Fruit fly (Drosophila melanogaster) whole organism, embryonic: ENCODE measurements around the gene CG33268.
A peak's percentile ranks its signal among the peaks of the same experiment; 100 is the strongest.

ENCODE experiments used
- Atf-2 ChIP-seq: fragments of 200-800 bp; sonication (Bioruptor generic); optimal IDR thresholded peaks from 2 replicates; lab custom pipeline; 2016; ENCODE audit warnings: missing biosample characterization, missing genetic modification characterization
- CG10462 ChIP-seq: fragments of 200-800 bp; sonication (Bioruptor generic); optimal IDR thresholded peaks from 2 replicates; lab custom pipeline; 2016; ENCODE audit warnings: missing biosample characterization, missing genetic modification characterization
- CG11723 ChIP-seq: fragments of 200-800 bp; sonication (Bioruptor generic); optimal IDR thresholded peaks from 2 replicates; lab custom pipeline; 2017; ENCODE audit warnings: missing biosample characterization, mild to moderate bottlenecking, missing genetic modification characterization
- CG13123 ChIP-seq: fragments of 200-800 bp; sonication (Bioruptor generic); optimal IDR thresholded peaks from 2 replicates; lab custom pipeline; 2016; ENCODE audit warnings: missing biosample characterization, missing genetic modification characterization
- CG13287 ChIP-seq: fragments of 200-800 bp; sonication (Bioruptor generic); IDR thresholded peaks from 2 replicates; pipeline ENCODE4 v1.3.6; 2022; ENCODE audit warnings: missing biosample characterization, missing genetic modification characterization; ENCODE audit not compliant: partially characterized antibody
- CG18476 ChIP-seq: fragments of 200-800 bp; sonication (Bioruptor generic); optimal IDR thresholded peaks from 2 replicates; lab custom pipeline; 2016; ENCODE audit warnings: missing biosample characterization, mild to moderate bottlenecking, missing genetic modification characterization
- CG30403 ChIP-seq: fragments of 200-800 bp; sonication (Bioruptor generic); optimal IDR thresholded peaks from 3 replicates; lab custom pipeline; 2016; ENCODE audit warnings: missing biosample characterization, missing genetic modification characterization
- CG3281 ChIP-seq: fragments of 200-800 bp; sonication (Bioruptor generic); optimal IDR thresholded peaks from 3 replicates; lab custom pipeline; 2017; ENCODE audit warnings: missing biosample characterization, mild to moderate bottlenecking, missing genetic modification characterization
- CG34422 ChIP-seq: fragments of 200-800 bp; sonication (Bioruptor generic); IDR thresholded peaks from 3 replicates; pipeline ENCODE4 v1.3.6; 2022; ENCODE audit warnings: missing biosample characterization, missing genetic modification characterization
- CG4820 ChIP-seq: fragments of 200-800 bp; sonication (Bioruptor generic); optimal IDR thresholded peaks from 3 replicates; lab custom pipeline; 2016; ENCODE audit warnings: missing biosample characterization, missing genetic modification characterization
- CG7372 ChIP-seq: fragments of 200-800 bp; sonication (Bioruptor generic); IDR thresholded peaks from 2 replicates; pipeline ENCODE4 v1.3.6; 2022; ENCODE audit warnings: missing biosample characterization, missing genetic modification characterization
- CG7963 ChIP-seq: fragments of 200-800 bp; sonication (Bioruptor generic); IDR thresholded peaks from 3 replicates; pipeline ENCODE4 v1.3.6; 2022; ENCODE audit warnings: missing biosample characterization, missing genetic modification characterization; ENCODE audit not compliant: partially characterized antibody
- CG8478 ChIP-seq: fragments of >200 bp; optimal IDR thresholded peaks from 2 replicates; lab custom pipeline; 2018
- CrebB ChIP-seq: fragments of 200-800 bp; sonication (Bioruptor generic); optimal IDR thresholded peaks from 3 replicates; lab custom pipeline; 2018; ENCODE audit warnings: missing biosample characterization, mild to moderate bottlenecking, missing genetic modification characterization
- D ChIP-seq, 2 experiments: fragments of 200-800 bp in 1 of 2; fragments of >200 bp in 1 of 2; sonication (Bioruptor generic) in 1 of 2; optimal IDR thresholded peaks; 2 replicates in 1 of 2; 3 replicates in 1 of 2; lab custom pipeline; 2017; ENCODE audit warnings: mild to moderate bottlenecking in 1 of 2, missing biosample characterization in 1 of 2, missing genetic modification characterization in 1 of 2, missing genetic modification reagents in 1 of 2
- Dp ChIP-seq: fragments of 200-800 bp; sonication (Bioruptor generic); optimal IDR thresholded peaks from 2 replicates; lab custom pipeline; 2018; ENCODE audit warnings: missing biosample characterization, mild to moderate bottlenecking, missing genetic modification characterization, moderate library complexity
- E2f2 ChIP-seq: fragments of 200-800 bp; sonication (Bioruptor generic); IDR thresholded peaks from 2 replicates; pipeline ENCODE4 v1.3.6; 2022; ENCODE audit warnings: missing biosample characterization, missing genetic modification characterization
- Fer1 ChIP-seq: fragments of 200-800 bp; sonication (Bioruptor generic); optimal IDR thresholded peaks from 2 replicates; lab custom pipeline; 2017; ENCODE audit warnings: missing biosample characterization, mild to moderate bottlenecking, missing genetic modification characterization
- Fer3 ChIP-seq: fragments of 200-800 bp; sonication (Bioruptor generic); optimal IDR thresholded peaks from 2 replicates; lab custom pipeline; 2018; ENCODE audit warnings: missing biosample characterization, mild to moderate bottlenecking, missing genetic modification characterization, moderate library complexity
- Gug ChIP-seq: fragments of 200-800 bp; sonication (Bioruptor generic); IDR thresholded peaks from 4 replicates; pipeline ENCODE4 v1.3.6; 2022; ENCODE audit warnings: missing biosample characterization, missing genetic modification characterization
- Hmr ChIP-seq: fragments of 200-800 bp; sonication (Bioruptor generic); optimal IDR thresholded peaks from 3 replicates; lab custom pipeline; 2017; ENCODE audit warnings: mild to moderate bottlenecking, missing biosample characterization, missing genetic modification reagents, missing genetic modification characterization
- Hsf ChIP-seq: fragments of 200-800 bp; sonication (Bioruptor generic); optimal IDR thresholded peaks from 3 replicates; lab custom pipeline; 2016; ENCODE audit warnings: missing biosample characterization, missing genetic modification characterization
- Lim3 ChIP-seq: fragments of 200-800 bp; sonication (Bioruptor generic); IDR thresholded peaks from 2 replicates; pipeline ENCODE4 v1.3.6; 2022; ENCODE audit warnings: missing biosample characterization, missing genetic modification characterization
- Med ChIP-seq: fragments of 200-800 bp; sonication (Bioruptor generic); peaks from one replicate; lab custom pipeline; 2016; ENCODE audit warnings: missing biosample characterization, missing genetic modification characterization, mild to moderate bottlenecking, inconsistent platforms, moderate library complexity
- Oaz ChIP-seq: fragments of 200-800 bp; sonication (Bioruptor generic); IDR thresholded peaks from 2 replicates; pipeline ENCODE4 v1.3.6; 2022; ENCODE audit warnings: missing biosample characterization, missing genetic modification characterization
- Ptx1 ChIP-seq: fragments of 200-800 bp; sonication (Bioruptor generic); IDR thresholded peaks from 2 replicates; pipeline ENCODE4 v1.3.6; 2022; ENCODE audit warnings: missing biosample characterization, missing genetic modification characterization
- Rx ChIP-seq: fragments of 200-800 bp; sonication (Bioruptor generic); IDR thresholded peaks from 2 replicates; pipeline ENCODE4 v1.3.6; 2022; ENCODE audit warnings: missing biosample characterization, missing genetic modification characterization
- Side ChIP-seq: fragments of 200-800 bp; sonication (Bioruptor generic); optimal IDR thresholded peaks from 2 replicates; lab custom pipeline; 2016; ENCODE audit warnings: missing biosample characterization, missing genetic modification characterization
- Taf1 ChIP-seq: fragments of 200-800 bp; sonication (Bioruptor generic); IDR thresholded peaks from 2 replicates; pipeline ENCODE4 v1.3.6; 2022; ENCODE audit warnings: missing biosample characterization, missing genetic modification characterization
- ab ChIP-seq: fragments of 200-800 bp; sonication (Bioruptor generic); optimal IDR thresholded peaks from 2 replicates; lab custom pipeline; 2016; ENCODE audit warnings: missing biosample characterization, missing genetic modification characterization
- abd-A ChIP-seq: fragments of 200-800 bp; sonication (Bioruptor generic); optimal IDR thresholded peaks from 3 replicates; lab custom pipeline; 2019; ENCODE audit warnings: missing biosample characterization, mild to moderate bottlenecking, missing genetic modification characterization, moderate library complexity
- bowl ChIP-seq: fragments of 200-800 bp; sonication (Bioruptor generic); IDR thresholded peaks from 2 replicates; pipeline ENCODE4 v1.3.6; 2022; ENCODE audit warnings: missing biosample characterization, missing genetic modification characterization
- bsh ChIP-seq, 2 experiments: fragments of 200-800 bp; sonication (Bioruptor generic); optimal IDR thresholded peaks; 2 replicates each; lab custom pipeline; 2017 to 2018; ENCODE audit warnings: mild to moderate bottlenecking in 2 of 2, missing biosample characterization in 2 of 2, missing genetic modification characterization in 2 of 2, moderate library complexity in 1 of 2
- chn ChIP-seq: fragments of 200-800 bp; sonication (Bioruptor generic); optimal IDR thresholded peaks from 2 replicates; lab custom pipeline; 2016; ENCODE audit warnings: missing biosample characterization, missing genetic modification characterization
- ci ChIP-seq: fragments of 200-800 bp; sonication (Bioruptor generic); IDR thresholded peaks from 3 replicates; pipeline ENCODE4 v1.3.6; 2022; ENCODE audit warnings: missing biosample characterization, missing genetic modification characterization
- da ChIP-seq: fragments of 200-800 bp; sonication (Bioruptor generic); optimal IDR thresholded peaks from 2 replicates; lab custom pipeline; 2016; ENCODE audit warnings: missing biosample characterization, missing genetic modification characterization
- emc ChIP-seq: fragments of 200-800 bp; sonication (Bioruptor generic); optimal IDR thresholded peaks from 2 replicates; lab custom pipeline; 2016; ENCODE audit warnings: missing biosample characterization, missing genetic modification characterization
- ems ChIP-seq: fragments of 200-800 bp; sonication (Bioruptor generic); optimal IDR thresholded peaks from 3 replicates; lab custom pipeline; 2016; ENCODE audit warnings: missing biosample characterization, missing genetic modification characterization
- gce ChIP-seq: fragments of 200-800 bp; sonication (Bioruptor generic); IDR thresholded peaks from 3 replicates; pipeline ENCODE4 v1.3.6; 2022; ENCODE audit warnings: missing biosample characterization, missing genetic modification characterization
- hbn ChIP-seq: fragments of 200-800 bp; sonication (Bioruptor generic); IDR thresholded peaks from 2 replicates; pipeline ENCODE4 v1.3.6; 2022; ENCODE audit warnings: missing biosample characterization, missing genetic modification characterization; ENCODE audit not compliant: partially characterized antibody
- pan ChIP-seq, 4 experiments: fragments of >200 bp in 3 of 4; fragments of 200-800 bp in 1 of 4; sonication (Bioruptor generic) in 1 of 4; optimal IDR thresholded peaks in 3 of 4; IDR thresholded peaks in 1 of 4; 2 replicates each; pipeline versions ENCODE4 v1.3.6 to Lab custom; 2017 to 2022; ENCODE audit warnings: missing biosample characterization in 2 of 4, missing genetic modification characterization in 2 of 4, mixed read lengths in 1 of 4
- pb ChIP-seq: fragments of 200-800 bp; sonication (Bioruptor generic); optimal IDR thresholded peaks from 3 replicates; lab custom pipeline; 2016; ENCODE audit warnings: missing biosample characterization, missing genetic modification characterization
- pfk ChIP-seq: fragments of 200-800 bp; sonication (Bioruptor generic); optimal IDR thresholded peaks from 2 replicates; lab custom pipeline; 2018; ENCODE audit warnings: missing biosample characterization, mild to moderate bottlenecking, missing genetic modification characterization, moderate library complexity
- sc ChIP-seq, 3 experiments: fragments of >200 bp in 2 of 3; fragments of 200-800 bp in 1 of 3; sonication (Bioruptor generic) in 1 of 3; optimal IDR thresholded peaks; 2 replicates in 2 of 3; 3 replicates in 1 of 3; lab custom pipeline; 2017; ENCODE audit warnings: mild to moderate bottlenecking in 1 of 3, missing biosample characterization in 1 of 3, missing genetic modification characterization in 1 of 3, missing genetic modification reagents in 1 of 3
- scrt ChIP-seq: fragments of 200-800 bp; sonication (Bioruptor generic); optimal IDR thresholded peaks from 2 replicates; lab custom pipeline; 2018; ENCODE audit warnings: missing biosample characterization, mild to moderate bottlenecking, missing genetic modification characterization, moderate library complexity
- stwl ChIP-seq: fragments of 200-800 bp; sonication (Bioruptor generic); optimal IDR thresholded peaks from 3 replicates; lab custom pipeline; 2018; ENCODE audit warnings: missing biosample characterization, mild to moderate bottlenecking, missing genetic modification characterization, moderate library complexity
- tna ChIP-seq: fragments of 200-800 bp; sonication (Bioruptor generic); IDR thresholded peaks from 2 replicates; pipeline ENCODE4 v1.3.6; 2022; ENCODE audit warnings: missing biosample characterization, missing genetic modification characterization; ENCODE audit not compliant: partially characterized antibody
- twi ChIP-seq: fragments of 200-800 bp; optimal IDR thresholded peaks from 2 replicates; lab custom pipeline; 2019; ENCODE audit warnings: missing biosample characterization, mild to moderate bottlenecking, missing genetic modification characterization, moderate library complexity
- z ChIP-seq: fragments of 200-800 bp; sonication (Bioruptor generic); IDR thresholded peaks from 3 replicates; pipeline ENCODE4 v1.3.6; 2022; ENCODE audit warnings: missing biosample characterization, missing genetic modification characterization

The CG33268 gene

dm6 chr3L:11586794-11587462, 4.1 kb downstream of the CG33268 start (continued):
- TF ChIP-seq abd-A (tag; lab: Kevin White, UChicago) (no peak), hbn (no peak), bowl (no peak), Side (GFP tag; lab: Kevin White, UChicago) (no peak), tna (no peak), ci (GFP tag; lab: Robert Waterston, UW) (no peak), CG30403 (GFP tag; lab: Kevin White, UChicago) (no peak), Taf1 (no peak), CrebB (tag; lab: Kevin White, UChicago) (no peak), twi (tag; lab: Kevin White, UChicago) (no peak), CG10462 (peak; percentile 56), pb (no peak), scrt (no peak), CG3281 (GFP tag; lab: Kevin White, UChicago) (no peak), CG4820 (GFP tag; lab: Kevin White, UChicago) (no peak), CG8478 (lab: Kevin White, UChicago) (peak; percentile 75), Hmr (GFP tag; lab: Kevin White, UChicago) (no peak), Dp (GFP tag; lab: Kevin White, UChicago) (no peak), emc (GFP tag; lab: Kevin White, UChicago) (no peak), CG7963 (GFP tag; lab: Robert Waterston, UW) (no peak), chn (peak; percentile 14), z (GFP tag; lab: Robert Waterston, UW) (peak; percentile 42; the same call in 1 of the 3 replicates), CG18476 (GFP tag; lab: Kevin White, UChicago) (no peak), E2f2 (no peak), ems (no peak), Rx (GFP tag; lab: Robert Waterston, UW) (no peak), ab (GFP tag; lab: Kevin White, UChicago) (no peak), da (GFP tag; lab: Kevin White, UChicago) (no peak), Lim3 (GFP tag; lab: Robert Waterston, UW) (no peak), CG13287 (GFP tag; lab: Robert Waterston, UW) (peak; percentile 44; the same call in 1 of the 2 replicates), stwl (peak; percentile 25), Med (GFP tag; lab: Kevin White, UChicago) (peak; percentile 78), Fer1 (no peak), sc (optimal IDR thresholded peaks at IDR 0.05; lab: Kevin White, UChicago) (no peak), sc (GFP tag; optimal IDR thresholded peaks at IDR 0.05; lab: Kevin White, UChicago) (no peak), CG11723 (GFP tag; lab: Kevin White, UChicago) (no peak), bsh (GFP tag; optimal IDR thresholded peaks at IDR 0.05; lab: Kevin White, UChicago) (no peak), Atf-2 (no peak), Fer3 (tag; lab: Kevin White, UChicago) (no peak), Oaz (GFP tag; lab: Robert Waterston, UW) (no peak), pfk (GFP tag; lab: Kevin White, UChicago) (no peak), D (optimal IDR thresholded peaks at IDR 0.05; lab: Kevin White, UChicago) (peak; percentile 68), D (GFP tag; optimal IDR thresholded peaks at IDR 0.05; lab: Kevin White, UChicago) (no peak), Ptx1 (GFP tag; lab: Robert Waterston, UW) (no peak), CG7372 (GFP tag; lab: Robert Waterston, UW) (no peak), CG13123 (GFP tag; lab: Kevin White, UChicago) (no peak), gce (GFP tag; lab: Robert Waterston, UW) (peak; percentile 36; the same call in 1 of the 3 replicates), pan (optimal IDR thresholded peaks at IDR 0.05; lab: Kevin White, UChicago) (no peak), pan (GFP tag; optimal IDR thresholded peaks at IDR 0.05 in 1 of 2, IDR thresholded peaks at IDR 0.05 in 1 of 2) (no peak), CG34422 (GFP tag; lab: Robert Waterston, UW) (peak; percentile 76; the same call in 1 of the 3 replicates), Hsf (GFP tag; lab: Kevin White, UChicago) (no peak), Gug (no peak)
